Worm (Caenorhabditis elegans) whole organism, midembryonic: ENCODE data around the gene cut-4.

ENCODE experiments used
- T22C8.4 ChIP-seq: fragments of 200-800 bp; sonication (Bioruptor generic); IDR thresholded peaks from 2 replicates; pipeline ENCODE4 v1.3.6; 2022; ENCODE audit warnings: missing genetic modification characterization, missing compliant biosample characterization
- cog-1 ChIP-seq: sonication (generic microtip); optimal IDR thresholded peaks from 2 replicates; lab custom pipeline; 2016; ENCODE audit warnings: missing genetic modification characterization, missing compliant biosample characterization
- flt-1 ChIP-seq: fragments of 200-800 bp; sonication (Bioruptor generic); IDR thresholded peaks from 2 replicates; pipeline ENCODE4 v1.3.6; 2022; ENCODE audit warnings: missing genetic modification characterization, missing compliant biosample characterization
- klf-2 ChIP-seq: fragments of 200-800 bp; sonication (Bioruptor generic); conservative IDR thresholded peaks from 2 replicates; pipeline ENCODE4 v1.3.6; 2022; ENCODE audit warnings: missing genetic modification reagents, missing genetic modification characterization, missing compliant biosample characterization
- med-1 ChIP-seq: sonication (generic microtip); optimal IDR thresholded peaks from 2 replicates; lab custom pipeline; 2017; ENCODE audit warnings: missing genetic modification characterization, mild to moderate bottlenecking, missing compliant biosample characterization, antibody characterized with exemption, missing genetic modification reagents; ENCODE audit not compliant: insufficient read depth
- ref-1 ChIP-seq: fragments of 200-800 bp; sonication (Bioruptor generic); conservative IDR thresholded peaks from 2 replicates; pipeline ENCODE4 v1.3.6; 2022; ENCODE audit warnings: missing genetic modification reagents, missing genetic modification characterization, missing compliant biosample characterization
- tab-1 ChIP-seq: fragments of 200-800 bp; sonication (Bioruptor generic); IDR thresholded peaks from 2 replicates; pipeline ENCODE4 v1.3.6; 2022; ENCODE audit warnings: missing genetic modification characterization, missing compliant biosample characterization
- ztf-23 ChIP-seq: fragments of 200-800 bp; sonication (Bioruptor generic); IDR thresholded peaks from 2 replicates; pipeline ENCODE4 v1.3.6; 2022; ENCODE audit warnings: missing genetic modification reagents, missing genetic modification characterization, missing compliant biosample characterization
- ztf-29 ChIP-seq: fragments of 200-800 bp; sonication (Bioruptor generic); IDR thresholded peaks from 2 replicates; pipeline ENCODE4 v1.3.6; 2022; ENCODE audit warnings: missing genetic modification reagents, missing genetic modification characterization, missing compliant biosample characterization

Gene cut-4

ce11 chrII:10444971-10445707, 9.2 kb downstream of the cut-4 start:
- TF ChIP-seq tab-1 (GFP tag; lab: Robert Waterston, UW) (no peak), ztf-23 (GFP tag; lab: Robert Waterston, UW) (no peak), ztf-29 (GFP tag; lab: Robert Waterston, UW) (no peak), flt-1 (no peak), ref-1 (GFP tag; lab: Robert Waterston, UW) (no peak), med-1 (no peak), T22C8.4 (GFP tag; lab: Robert Waterston, UW) (no peak), cog-1 (tag; lab: Kevin White, UChicago) (no peak), klf-2 (GFP tag; lab: Robert Waterston, UW) (no peak)

DNA sequence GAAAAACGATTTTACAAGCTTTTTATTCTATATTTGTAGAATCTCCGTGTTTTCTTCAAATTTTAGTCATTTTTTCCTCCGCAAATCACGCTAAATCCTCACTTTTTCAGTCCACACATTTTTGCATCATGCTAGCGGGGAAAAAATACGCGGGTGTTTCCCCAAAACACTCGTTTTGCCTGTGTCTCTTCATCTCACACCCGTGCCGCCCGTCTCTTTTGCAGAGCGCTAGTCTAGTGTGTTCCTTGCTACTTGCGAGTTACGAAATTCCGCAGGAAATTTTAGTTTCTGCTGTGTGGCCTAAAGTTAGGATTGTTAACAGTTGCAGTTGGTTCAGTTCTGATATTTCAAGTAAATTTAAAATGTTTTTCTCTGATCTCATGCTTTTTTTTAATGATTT, 9.8 kb downstream of the cut-4 start:
- no peak for TF ChIP-seq klf-2 (GFP tag; lab: Robert Waterston, UW)
- no peak for TF ChIP-seq flt-1
- no peak for TF ChIP-seq ztf-29 (GFP tag; lab: Robert Waterston, UW)
- no peak for TF ChIP-seq med-1
- TF ChIP-seq ref-1 (GFP tag; lab: Robert Waterston, UW) = no peak
- no peak for TF ChIP-seq T22C8.4 (GFP tag; lab: Robert Waterston, UW)
- TF ChIP-seq ztf-23 (GFP tag; lab: Robert Waterston, UW) = no peak
- TF ChIP-seq tab-1 (GFP tag; lab: Robert Waterston, UW) = no peak
- no peak for TF ChIP-seq cog-1 (tag; lab: Kevin White, UChicago)

DNA sequence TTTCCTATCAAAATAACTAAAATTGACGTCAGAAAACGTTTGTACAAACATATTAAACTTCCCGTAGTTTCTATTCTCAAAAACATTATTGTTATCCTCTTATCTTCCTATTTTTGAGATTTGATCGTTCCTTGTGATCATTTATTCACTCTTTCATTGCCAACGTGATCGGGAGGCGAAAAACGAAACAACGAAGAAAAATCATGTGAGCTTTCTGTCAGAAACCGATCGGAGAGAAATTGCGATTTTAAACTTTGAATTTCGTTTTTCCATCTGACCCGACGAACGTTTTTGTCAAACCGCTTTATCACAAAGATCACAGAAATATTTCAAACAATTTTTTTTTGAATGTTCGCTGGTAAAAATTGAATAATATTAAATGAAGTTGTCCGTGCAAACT, 10.4 kb downstream of the cut-4 start:
- TF ChIP-seq ref-1 (GFP tag; lab: Robert Waterston, UW) = no peak
- no peak for TF ChIP-seq cog-1 (tag; lab: Kevin White, UChicago)
- TF ChIP-seq klf-2 (GFP tag; lab: Robert Waterston, UW) = no peak
- no peak for TF ChIP-seq ztf-23 (GFP tag; lab: Robert Waterston, UW)
- no peak for TF ChIP-seq flt-1
- no peak for TF ChIP-seq tab-1 (GFP tag; lab: Robert Waterston, UW)
- no peak for TF ChIP-seq med-1
- no peak for TF ChIP-seq ztf-29 (GFP tag; lab: Robert Waterston, UW)
- no peak for TF ChIP-seq T22C8.4 (GFP tag; lab: Robert Waterston, UW)

- TF ChIP-seq med-1 (no peak), ztf-29 (GFP tag; lab: Robert Waterston, UW) (no peak), ref-1 (GFP tag; lab: Robert Waterston, UW) (no peak), T22C8.4 (GFP tag; lab: Robert Waterston, UW) (no peak), tab-1 (GFP tag; lab: Robert Waterston, UW) (no peak), flt-1 (no peak), klf-2 (GFP tag; lab: Robert Waterston, UW) (no peak)
Measured at ce11 chrII:10446814-10447213, 10.9 kb downstream of the cut-4 start.

ce11 chrII:10447348-10448316, 11.7 kb downstream of the cut-4 start, which contains the start of gene ZK673.2:
TSS of gene ZK673.2 (plus strand) at chrII:10448266.
- TF ChIP-seq ztf-29 (GFP tag; lab: Robert Waterston, UW) (no peak), flt-1 (no peak), tab-1 (GFP tag; lab: Robert Waterston, UW) (no peak), klf-2 (GFP tag; lab: Robert Waterston, UW) (no peak), T22C8.4 (GFP tag; lab: Robert Waterston, UW) (no peak), cog-1 (tag; lab: Kevin White, UChicago) (no peak), ref-1 (GFP tag; lab: Robert Waterston, UW) (no peak)

DNA sequence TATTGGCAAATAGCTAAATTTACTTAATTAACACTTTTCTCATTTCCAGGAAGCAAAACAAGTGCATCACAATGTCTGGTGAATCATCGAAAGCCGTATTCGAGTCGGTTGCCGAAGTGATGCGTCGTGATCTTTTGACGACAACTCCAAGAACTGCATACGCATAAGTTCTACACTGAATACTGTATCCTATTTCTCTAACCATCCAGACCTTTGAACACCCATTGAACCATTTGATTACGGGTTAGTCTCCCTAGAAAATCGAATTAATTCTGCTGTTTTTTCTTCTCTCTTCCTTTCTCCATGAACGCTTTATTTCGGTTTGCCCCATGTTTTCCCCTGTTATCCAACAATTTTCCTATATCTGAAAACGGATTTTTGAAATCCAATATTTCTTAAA, 13.8 kb downstream of the cut-4 start, which contains the start of gene lin-56:
TSS of gene lin-56 (plus strand) at position 301 of the 400 bp plus-strand sequence.
- no peak for TF ChIP-seq tab-1 (GFP tag; lab: Robert Waterston, UW)
- no peak for TF ChIP-seq flt-1
- no peak for TF ChIP-seq ref-1 (GFP tag; lab: Robert Waterston, UW)

ce11 chrII:10450335-10450734, 14.4 kb downstream of the cut-4 start:
- TF ChIP-seq ztf-29 (GFP tag; lab: Robert Waterston, UW) = no peak
- TF ChIP-seq klf-2 (GFP tag; lab: Robert Waterston, UW) = no peak
- TF ChIP-seq ztf-23 (GFP tag; lab: Robert Waterston, UW) = no peak
- TF ChIP-seq cog-1 (tag; lab: Kevin White, UChicago) = no peak
- no peak for TF ChIP-seq T22C8.4 (GFP tag; lab: Robert Waterston, UW)
- TF ChIP-seq tab-1 (GFP tag; lab: Robert Waterston, UW) = no peak
- no peak for TF ChIP-seq flt-1

DNA sequence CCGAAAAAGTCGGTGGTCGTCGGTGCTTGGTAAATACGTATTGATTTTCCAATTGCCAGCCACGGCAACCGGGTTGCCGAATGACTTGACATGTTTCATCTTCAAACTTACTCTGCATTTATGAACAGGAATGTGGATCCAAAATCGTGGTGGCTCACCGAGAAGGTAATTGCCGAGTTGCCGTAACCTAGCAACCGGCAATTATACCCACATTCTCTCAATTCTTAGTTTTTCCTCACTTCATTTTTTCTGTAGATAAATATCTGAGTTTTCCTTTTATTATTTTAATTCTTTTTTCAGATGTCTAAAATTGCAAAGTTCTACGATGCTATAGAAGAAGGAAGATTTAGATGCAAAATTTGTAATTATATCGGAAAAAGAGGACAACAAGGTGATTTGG, 16.7 kb downstream of the cut-4 start, which contains the start of gene ZK673.4:
TSS of gene ZK673.4 (plus strand) at position 301 of the 400 bp plus-strand sequence.
- TF ChIP-seq ref-1 (GFP tag; lab: Robert Waterston, UW) (no peak), med-1 (no peak), tab-1 (GFP tag; lab: Robert Waterston, UW) (no peak), ztf-23 (GFP tag; lab: Robert Waterston, UW) (no peak), ztf-29 (GFP tag; lab: Robert Waterston, UW) (no peak), cog-1 (tag; lab: Kevin White, UChicago) (no peak), flt-1 (no peak), klf-2 (GFP tag; lab: Robert Waterston, UW) (no peak), T22C8.4 (GFP tag; lab: Robert Waterston, UW) (no peak)

DNA sequence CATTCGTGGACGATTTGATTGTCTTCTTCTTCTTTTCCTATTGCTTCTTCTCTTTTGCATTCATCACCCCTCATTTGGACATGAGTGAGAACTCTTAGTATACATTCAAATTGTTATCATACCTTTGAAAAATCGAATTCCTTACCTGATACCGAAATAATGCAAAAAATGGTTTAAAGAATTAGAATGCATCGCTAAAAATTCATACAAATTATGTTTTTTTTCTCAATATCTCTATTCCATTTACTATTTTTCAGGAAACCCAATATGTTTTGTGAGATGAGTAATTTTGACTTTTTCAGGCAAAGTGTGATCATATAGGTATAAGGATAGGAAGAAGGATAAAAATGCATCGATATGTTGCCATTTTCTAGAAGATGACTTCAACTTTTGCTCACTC, 21.0 kb downstream of the cut-4 start, which contains the start of gene ZK673.11:
TSS of gene ZK673.11 (plus strand) at position 301 of the 400 bp plus-strand sequence.
- no peak for TF ChIP-seq med-1
- TF ChIP-seq ref-1 (GFP tag; lab: Robert Waterston, UW) = no peak
- no peak for TF ChIP-seq ztf-29 (GFP tag; lab: Robert Waterston, UW)
- no peak for TF ChIP-seq flt-1
- TF ChIP-seq klf-2 (GFP tag; lab: Robert Waterston, UW) = no peak
- no peak for TF ChIP-seq cog-1 (tag; lab: Kevin White, UChicago)
- TF ChIP-seq tab-1 (GFP tag; lab: Robert Waterston, UW) = no peak
- TF ChIP-seq ztf-23 (GFP tag; lab: Robert Waterston, UW) = no peak
- TF ChIP-seq T22C8.4 (GFP tag; lab: Robert Waterston, UW) = no peak
